Worm (Caenorhabditis elegans) whole organism, L1 larva: ENCODE data around the gene W05E10.5.
A peak's percentile ranks its signal among the peaks of the same experiment; 100 is the strongest.

Source experiments
- Y116A8C.19 ChIP-seq: sonication (generic microtip); optimal IDR thresholded peaks from 2 replicates; lab custom pipeline; 2016; ENCODE audit warnings: missing compliant biosample characterization, missing genetic modification characterization, borderline replicate concordance
- ama-1 ChIP-seq: fragments of 150-350 bp; optimal IDR thresholded peaks from 2 replicates; lab custom pipeline; 2014
- ceh-8 ChIP-seq: fragments of 200-800 bp; sonication (Bioruptor generic); optimal IDR thresholded peaks from 2 replicates; lab custom pipeline; 2018; ENCODE audit warnings: mild to moderate bottlenecking, missing genetic modification characterization, moderate library complexity, missing compliant biosample characterization
- ceh-88 ChIP-seq: fragments of 200-800 bp; sonication (Bioruptor generic); IDR thresholded peaks from 2 replicates; pipeline ENCODE4 v1.3.6; 2022; ENCODE audit warnings: missing genetic modification characterization, missing compliant biosample characterization
- efl-1 ChIP-seq, 4 experiments: fragments of 150-350 bp; optimal IDR thresholded peaks in 3 of 4; peaks in 1 of 4; 1 replicate in 1 of 4; 2 replicates in 3 of 4; lab custom pipeline; 2014; ENCODE audit warnings: missing biosample characterization in 2 of 4, missing genetic modification characterization in 2 of 4, missing genetic modification reagents in 2 of 4
- elt-2 ChIP-seq: sonication (generic microtip); optimal IDR thresholded peaks from 2 replicates; lab custom pipeline; 2016; ENCODE audit warnings: missing genetic modification characterization, mild to moderate bottlenecking, inconsistent platforms, missing compliant biosample characterization, missing genetic modification reagents
- ets-5 ChIP-seq: fragments of 200-800 bp; sonication (Bioruptor generic); IDR thresholded peaks from 2 replicates; pipeline ENCODE4 v1.3.6; 2022; ENCODE audit warnings: missing genetic modification characterization, missing compliant biosample characterization
- fkh-10 ChIP-seq: sonication (generic microtip); optimal IDR thresholded peaks from 2 replicates; lab custom pipeline; 2017; ENCODE audit warnings: missing biosample characterization, missing genetic modification reagents, missing genetic modification characterization
- lin-13 ChIP-seq: fragments of 150-350 bp; optimal IDR thresholded peaks from 2 replicates; lab custom pipeline; 2014; ENCODE audit warnings: missing biosample characterization, missing genetic modification reagents, missing genetic modification characterization
- lin-14 ChIP-seq: fragments of 200-800 bp; sonication (Bioruptor generic); optimal IDR thresholded peaks from 2 replicates; lab custom pipeline; 2018; ENCODE audit warnings: mild to moderate bottlenecking, missing genetic modification characterization, moderate library complexity, missing compliant biosample characterization
- lin-35 ChIP-seq, 2 experiments: fragments of 150-350 bp; optimal IDR thresholded peaks; 2 replicates each; lab custom pipeline; 2014; ENCODE audit warnings: missing biosample characterization in 2 of 2, missing genetic modification characterization in 2 of 2, missing genetic modification reagents in 2 of 2
- lir-3 ChIP-seq: sonication (generic microtip); optimal IDR thresholded peaks from 2 replicates; lab custom pipeline; 2016; ENCODE audit warnings: mild to moderate bottlenecking, missing genetic modification characterization, moderate library complexity, missing compliant biosample characterization; ENCODE audit not compliant: poor library complexity
- mdl-1 ChIP-seq, 2 experiments: fragments of 150-350 bp; optimal IDR thresholded peaks; 2 replicates each; lab custom pipeline; 2014 to 2017; ENCODE audit warnings: missing biosample characterization in 2 of 2, missing genetic modification characterization in 2 of 2, inconsistent platforms in 1 of 2
- mep-1 ChIP-seq: fragments of 150-350 bp; optimal IDR thresholded peaks from 2 replicates; lab custom pipeline; 2014; ENCODE audit warnings: missing biosample characterization, missing genetic modification characterization
- nhr-11 ChIP-seq: fragments of 150-350 bp; optimal IDR thresholded peaks from 2 replicates; lab custom pipeline; 2014; ENCODE audit warnings: missing biosample characterization, missing genetic modification characterization
- nhr-237 ChIP-seq: fragments of 150-350 bp; optimal IDR thresholded peaks from 2 replicates; lab custom pipeline; 2014; ENCODE audit warnings: missing biosample characterization, missing genetic modification characterization
- nhr-28 ChIP-seq: fragments of 150-350 bp; optimal IDR thresholded peaks from 2 replicates; lab custom pipeline; 2014; ENCODE audit warnings: missing biosample characterization, missing genetic modification characterization
- nhr-71 ChIP-seq: sonication (generic microtip); optimal IDR thresholded peaks from 2 replicates; lab custom pipeline; 2016; ENCODE audit warnings: mild to moderate bottlenecking, missing genetic modification characterization, moderate library complexity, missing compliant biosample characterization
- nhr-84 ChIP-seq: sonication (generic microtip); optimal IDR thresholded peaks from 2 replicates; lab custom pipeline; 2017; ENCODE audit warnings: missing biosample characterization, missing genetic modification characterization
- nhr-85 ChIP-seq: sonication (generic microtip); peaks from one replicate; lab custom pipeline; 2016; ENCODE audit warnings: missing genetic modification characterization, inconsistent platforms, missing compliant biosample characterization
- nhr-90 ChIP-seq: sonication (generic microtip); optimal IDR thresholded peaks from 2 replicates; lab custom pipeline; 2016; ENCODE audit warnings: mild to moderate bottlenecking, missing genetic modification characterization, missing compliant biosample characterization; ENCODE audit not compliant: poor library complexity
- pag-3 ChIP-seq: sonication (generic microtip); optimal IDR thresholded peaks from 2 replicates; lab custom pipeline; 2017; ENCODE audit warnings: missing genetic modification characterization, mild to moderate bottlenecking, missing compliant biosample characterization, antibody characterized with exemption, borderline replicate concordance; ENCODE audit not compliant: insufficient read depth
- snu-23 ChIP-seq: sonication (generic microtip); optimal IDR thresholded peaks from 2 replicates; lab custom pipeline; 2016; ENCODE audit warnings: missing genetic modification characterization, missing compliant biosample characterization
- unc-86 ChIP-seq: sonication (generic microtip); optimal IDR thresholded peaks from 2 replicates; lab custom pipeline; 2016; ENCODE audit warnings: missing genetic modification characterization, missing compliant biosample characterization
- unc-98 ChIP-seq: fragments of 200-800 bp; sonication (Bioruptor generic); IDR thresholded peaks from 2 replicates; pipeline ENCODE4 v1.3.6; 2022; ENCODE audit warnings: missing genetic modification characterization, missing compliant biosample characterization
- xbp-1 ChIP-seq: sonication (generic microtip); optimal IDR thresholded peaks from 2 replicates; lab custom pipeline; 2016; ENCODE audit warnings: missing genetic modification characterization, missing compliant biosample characterization
- zag-1 ChIP-seq: fragments of 150-350 bp; optimal IDR thresholded peaks from 2 replicates; lab custom pipeline; 2014; ENCODE audit warnings: missing biosample characterization, missing genetic modification characterization

W05E10.5 gene

ce11 chrV:11725971-11726370 is 30.5 kb upstream of the W05E10.5 start, which contains the start of gene daf-11:
Gene daf-11, minus strand, starts transcription at chrV:11726071.
- TF ChIP-seq nhr-85 (tag; lab: Kevin White, UChicago) (no peak), nhr-28 (tag; lab: Kevin White, UChicago) (no peak), lin-14 (GFP tag; lab: Kevin White, UChicago) (no peak), nhr-11 (tag; lab: Kevin White, UChicago) (no peak), ets-5 (GFP tag; lab: Robert Waterston, UW) (no peak), Y116A8C.19 (tag; lab: Kevin White, UChicago) (no peak), lin-35 (GFP tag; optimal IDR thresholded peaks at IDR 0.05; lab: Kevin White, UChicago) (no peak), xbp-1 (tag; lab: Kevin White, UChicago) (no peak), nhr-71 (tag; lab: Kevin White, UChicago) (no peak), zag-1 (tag; lab: Kevin White, UChicago) (no peak), lir-3 (tag; lab: Kevin White, UChicago) (no peak), nhr-90 (tag; lab: Kevin White, UChicago) (no peak), nhr-84 (tag; lab: Kevin White, UChicago) (no peak)

- TF ChIP-seq mep-1 (tag; lab: Kevin White, UChicago) (no peak), efl-1 (optimal IDR thresholded peaks at IDR 0.05; lab: Kevin White, UChicago) (no peak), efl-1 (GFP tag; optimal IDR thresholded peaks at IDR 0.05 in 1 of 2; lab: Kevin White, UChicago) (peak in 1 of 2 experiments; percentile 68)
Measured at ce11 chrV:11722858-11723257, 27.4 kb upstream of the W05E10.5 start.

- peak; percentile 53 for TF ChIP-seq elt-2 (tag; lab: Kevin White, UChicago)
- TF ChIP-seq mdl-1 (tag; optimal IDR thresholded peaks at IDR 0.05; lab: Kevin White, UChicago) = no peak
Measured at ce11 chrV:11716930-11717329, 21.4 kb upstream of the W05E10.5 start.

- TF ChIP-seq nhr-84 (tag; lab: Kevin White, UChicago) (no peak), elt-2 (tag; lab: Kevin White, UChicago) (peak; percentile 29), snu-23 (GFP tag; lab: Kevin White, UChicago) (no peak), efl-1 (optimal IDR thresholded peaks at IDR 0.05; lab: Kevin White, UChicago) (no peak), efl-1 (GFP tag; optimal IDR thresholded peaks at IDR 0.05 in 1 of 2; lab: Kevin White, UChicago) (peak in 1 of 2 experiments; percentile 51), mep-1 (tag; lab: Kevin White, UChicago) (no peak)
Measured at ce11 chrV:11715797-11716196, 20.3 kb upstream of the W05E10.5 start, which contains the start of gene tre-3. Gene tre-3, minus strand, starts transcription at chrV:11715903.

ce11 chrV:11711751-11712150 is 16.3 kb upstream of the W05E10.5 start:
- TF ChIP-seq lin-13 (GFP tag; lab: Kevin White, UChicago) = no peak
- no peak for TF ChIP-seq unc-86 (tag; lab: Kevin White, UChicago)
- no peak for TF ChIP-seq unc-98
- TF ChIP-seq lin-14 (GFP tag; lab: Kevin White, UChicago) = peak; percentile 44
- peak; percentile 69 for TF ChIP-seq fkh-10 (GFP tag; lab: Kevin White, UChicago)

ce11 chrV:11706353-11706752 is 10.9 kb upstream of the W05E10.5 start:
- peak; percentile 95 for TF ChIP-seq ceh-8 (GFP tag; lab: Kevin White, UChicago)
- no peak for TF ChIP-seq ceh-88 (GFP tag; lab: Robert Waterston, UW)
- TF ChIP-seq nhr-237 = no peak
- peak; percentile 39 for TF ChIP-seq lin-14 (GFP tag; lab: Kevin White, UChicago)
- no peak for TF ChIP-seq pag-3 (tag; lab: Kevin White, UChicago)

- TF ChIP-seq lin-14 (GFP tag; lab: Kevin White, UChicago) (peak; percentile 23), ama-1 (lab: Kevin White, UChicago) (no peak)
Measured at ce11 chrV:11705399-11705798, 9.9 kb upstream of the W05E10.5 start, which contains the start of gene ceh-32. Gene ceh-32, minus strand, starts transcription at chrV:11705400.
